Worm (Caenorhabditis elegans) whole organism, L4 larva: Measurements from ENCODE around the gene egg-1.
A peak's percentile ranks its signal among the peaks of the same experiment; 100 is the strongest.

Experiments used
- F10B5.3 ChIP-seq: sonication (generic microtip); optimal IDR thresholded peaks from 2 replicates; lab custom pipeline; 2016; ENCODE audit warnings: mild to moderate bottlenecking, missing genetic modification characterization, missing compliant biosample characterization
- F26F4.8 ChIP-seq: fragments of 200-800 bp; sonication (Bioruptor generic); conservative IDR thresholded peaks from 2 replicates; pipeline ENCODE4 v1.3.6; 2022; ENCODE audit warnings: missing genetic modification characterization, missing compliant biosample characterization
- F44E2.7 ChIP-seq: fragments of 200-800 bp; sonication (Bioruptor generic); IDR thresholded peaks from 2 replicates; pipeline ENCODE4 v2.1.2; 2022; ENCODE audit warnings: missing genetic modification characterization, missing compliant biosample characterization
- R02D3.7 ChIP-seq: fragments of 150-350 bp; sonication (generic microtip); optimal IDR thresholded peaks from 3 replicates; lab custom pipeline; 2014; ENCODE audit warnings: missing biosample characterization, missing genetic modification characterization
- T26A8.4 ChIP-seq: fragments of 200-800 bp; sonication (Bioruptor generic); IDR thresholded peaks from 2 replicates; pipeline ENCODE4 v1.3.6; 2022; ENCODE audit warnings: missing genetic modification characterization, missing compliant biosample characterization
- Y75B8A.6 ChIP-seq: fragments of 200-800 bp; sonication (Bioruptor generic); IDR thresholded peaks from 2 replicates; pipeline ENCODE4 v1.3.6; 2022; ENCODE audit warnings: missing genetic modification reagents, missing genetic modification characterization, missing compliant biosample characterization
- ZK337.2 ChIP-seq: fragments of 200-800 bp; sonication (Bioruptor generic); IDR thresholded peaks from 2 replicates; pipeline ENCODE4 v1.3.6; 2022; ENCODE audit warnings: missing genetic modification reagents, missing genetic modification characterization, missing compliant biosample characterization
- aha-1 ChIP-seq: fragments of 150-350 bp; peaks from one replicate; lab custom pipeline; 2014; ENCODE audit warnings: missing biosample characterization, missing genetic modification characterization
- aly-2 ChIP-seq: sonication (generic microtip); optimal IDR thresholded peaks from 2 replicates; lab custom pipeline; 2018; ENCODE audit warnings: missing biosample characterization, missing genetic modification characterization
- ama-1 ChIP-seq: fragments of 150-350 bp; optimal IDR thresholded peaks from 2 replicates; lab custom pipeline; 2014; ENCODE audit warnings: inconsistent platforms, mixed read lengths
- attf-4 ChIP-seq: sonication (generic microtip); optimal IDR thresholded peaks from 3 replicates; lab custom pipeline; 2017; ENCODE audit warnings: missing biosample characterization, missing genetic modification characterization
- ceh-28 ChIP-seq: fragments of 150-350 bp; optimal IDR thresholded peaks from 2 replicates; lab custom pipeline; 2014; ENCODE audit warnings: missing biosample characterization, missing genetic modification reagents, missing genetic modification characterization
- ceh-32 ChIP-seq: sonication (generic microtip); optimal IDR thresholded peaks from 2 replicates; lab custom pipeline; 2016; ENCODE audit warnings: mild to moderate bottlenecking, missing genetic modification characterization, missing compliant biosample characterization; ENCODE audit not compliant: poor library complexity
- ces-1 ChIP-seq: fragments of 150-350 bp; sonication (generic microtip); optimal IDR thresholded peaks from 4 replicates; lab custom pipeline; 2014; ENCODE audit warnings: missing biosample characterization, missing genetic modification reagents, missing genetic modification characterization
- ctbp-1 ChIP-seq: fragments of 200-800 bp; sonication (Bioruptor generic); IDR thresholded peaks from 2 replicates; pipeline ENCODE4 v1.3.6; 2022; ENCODE audit warnings: missing genetic modification reagents, missing genetic modification characterization, missing compliant biosample characterization
- daf-12 ChIP-seq: fragments of 150-350 bp; optimal IDR thresholded peaks from 2 replicates; lab custom pipeline; 2014; ENCODE audit warnings: missing biosample characterization, missing genetic modification reagents, missing genetic modification characterization
- dmd-6 ChIP-seq: fragments of 200-800 bp; sonication (Bioruptor generic); IDR thresholded peaks from 2 replicates; pipeline ENCODE4 v1.3.6; 2022; ENCODE audit warnings: missing genetic modification reagents, missing genetic modification characterization, missing compliant biosample characterization
- dmd-8 ChIP-seq: fragments of 200-800 bp; sonication (Bioruptor generic); IDR thresholded peaks from 2 replicates; pipeline ENCODE4 v1.3.6; 2022; ENCODE audit warnings: missing genetic modification characterization, missing compliant biosample characterization
- duxl-1 ChIP-seq: sonication (generic microtip); optimal IDR thresholded peaks from 2 replicates; lab custom pipeline; 2016; ENCODE audit warnings: mild to moderate bottlenecking, missing genetic modification characterization, moderate library complexity, missing compliant biosample characterization; ENCODE audit not compliant: poor library complexity
- dve-1 ChIP-seq: sonication (generic microtip); optimal IDR thresholded peaks from 2 replicates; lab custom pipeline; 2017; ENCODE audit warnings: antibody characterized with exemption, mild to moderate bottlenecking, missing genetic modification characterization, missing compliant biosample characterization; ENCODE audit not compliant: insufficient read depth
- fos-1 ChIP-seq: fragments of 150-350 bp; optimal IDR thresholded peaks from 2 replicates; lab custom pipeline; 2014; ENCODE audit warnings: missing biosample characterization, missing genetic modification characterization
- hlh-30 ChIP-seq: sonication (generic microtip); optimal IDR thresholded peaks from 2 replicates; lab custom pipeline; 2017; ENCODE audit warnings: antibody characterized with exemption, mild to moderate bottlenecking, missing genetic modification characterization, missing compliant biosample characterization; ENCODE audit not compliant: insufficient read depth
- hmg-1.1 ChIP-seq: fragments of 200-800 bp; sonication (Bioruptor generic); IDR thresholded peaks from 2 replicates; pipeline ENCODE4 v1.3.6; 2022; ENCODE audit warnings: missing genetic modification reagents, missing genetic modification characterization, missing compliant biosample characterization
- jun-1 ChIP-seq: fragments of 150-350 bp; optimal IDR thresholded peaks from 2 replicates; lab custom pipeline; 2014; ENCODE audit warnings: missing biosample characterization, missing genetic modification reagents, missing genetic modification characterization
- lin-29 ChIP-seq: fragments of 200-800 bp; sonication (Bioruptor generic); IDR thresholded peaks from 2 replicates; pipeline ENCODE4 v1.3.6; 2022; ENCODE audit warnings: missing genetic modification reagents, missing genetic modification characterization, missing compliant biosample characterization
- lin-38 ChIP-seq: fragments of 200-800 bp; sonication (Bioruptor generic); IDR thresholded peaks from 2 replicates; pipeline ENCODE4 v1.3.6; 2022; ENCODE audit warnings: missing genetic modification reagents, missing genetic modification characterization, missing compliant biosample characterization
- lin-39 ChIP-seq: fragments of 150-350 bp; optimal IDR thresholded peaks from 2 replicates; lab custom pipeline; 2014; ENCODE audit warnings: missing biosample characterization, missing genetic modification reagents, missing genetic modification characterization
- madf-9 ChIP-seq: fragments of 200-800 bp; sonication (Bioruptor generic); conservative IDR thresholded peaks from 2 replicates; pipeline ENCODE4 v1.3.6; 2022; ENCODE audit warnings: missing genetic modification reagents, missing genetic modification characterization, missing compliant biosample characterization
- mep-1 ChIP-seq: fragments of 150-350 bp; sonication (generic microtip); optimal IDR thresholded peaks from 3 replicates; lab custom pipeline; 2014; ENCODE audit warnings: missing biosample characterization, missing genetic modification characterization
- mxl-2 ChIP-seq: fragments of 200-800 bp; sonication (Bioruptor generic); conservative IDR thresholded peaks from 2 replicates; pipeline ENCODE4 v1.3.6; 2022; ENCODE audit warnings: missing genetic modification reagents, missing genetic modification characterization, missing compliant biosample characterization
- mxl-3 ChIP-seq: fragments of 200-800 bp; sonication (Bioruptor generic); optimal IDR thresholded peaks from 2 replicates; lab custom pipeline; 2018; ENCODE audit warnings: mild to moderate bottlenecking, missing genetic modification characterization, missing compliant biosample characterization
- nhr-102 ChIP-seq: sonication (generic microtip); optimal IDR thresholded peaks from 2 replicates; lab custom pipeline; 2016; ENCODE audit warnings: mild to moderate bottlenecking, missing genetic modification characterization, moderate library complexity, missing compliant biosample characterization
- nhr-237 ChIP-seq: sonication (generic microtip); optimal IDR thresholded peaks from 2 replicates; lab custom pipeline; 2017; ENCODE audit warnings: missing biosample characterization, missing genetic modification characterization
- nhr-48 ChIP-seq: sonication (generic microtip); optimal IDR thresholded peaks from 2 replicates; lab custom pipeline; 2016; ENCODE audit warnings: mild to moderate bottlenecking, missing genetic modification characterization, missing compliant biosample characterization
- nhr-77 ChIP-seq: fragments of 150-350 bp; optimal IDR thresholded peaks from 2 replicates; lab custom pipeline; 2014; ENCODE audit warnings: missing biosample characterization, missing genetic modification characterization
- pha-4 ChIP-seq, 2 experiments: fragments of 150-350 bp in 1 of 2; fragments of 200-800 bp in 1 of 2; sonication (Bioruptor generic) in 1 of 2; IDR thresholded peaks in 1 of 2; optimal IDR thresholded peaks in 1 of 2; 2 replicates each; pipeline versions ENCODE4 v1.3.6 to Lab custom; 2014 to 2022; ENCODE audit warnings: missing genetic modification characterization in 2 of 2, missing genetic modification reagents in 2 of 2, missing biosample characterization in 1 of 2, missing compliant biosample characterization in 1 of 2
- rbr-2 ChIP-seq: sonication (generic microtip); optimal IDR thresholded peaks from 2 replicates; lab custom pipeline; 2016; ENCODE audit warnings: missing genotype, missing genetic modification characterization, missing compliant biosample characterization
- set-16 ChIP-seq: fragments of 200-800 bp; sonication (Bioruptor generic); IDR thresholded peaks from 2 replicates; pipeline ENCODE4 v1.3.6; 2022; ENCODE audit warnings: missing genetic modification reagents, missing genetic modification characterization, missing compliant biosample characterization
- snpc-1.2 ChIP-seq: fragments of 200-800 bp; sonication (Bioruptor generic); IDR thresholded peaks from 2 replicates; pipeline ENCODE4 v1.3.6; 2022; ENCODE audit warnings: missing genetic modification reagents, missing genetic modification characterization, missing compliant biosample characterization
- snpc-4 ChIP-seq: fragments of 150-350 bp; optimal IDR thresholded peaks from 2 replicates; lab custom pipeline; 2014; ENCODE audit warnings: missing biosample characterization, missing genetic modification characterization
- tra-1 ChIP-seq: fragments of 200-800 bp; sonication (Bioruptor generic); IDR thresholded peaks from 2 replicates; pipeline ENCODE4 v1.3.6; 2022; ENCODE audit warnings: missing genetic modification reagents, missing genetic modification characterization, missing compliant biosample characterization
- unc-39 ChIP-seq: sonication (generic microtip); optimal IDR thresholded peaks from 2 replicates; lab custom pipeline; 2017; ENCODE audit warnings: missing biosample characterization, missing genetic modification characterization
- unc-62 ChIP-seq, 3 experiments: fragments of 150-350 bp in 1 of 3; sonication (generic microtip); optimal IDR thresholded peaks in 2 of 3; peaks in 1 of 3; 1 replicate in 1 of 3; 2 replicates in 2 of 3; lab custom pipeline; 2014 to 2017; ENCODE audit warnings: missing biosample characterization in 3 of 3, missing genetic modification characterization in 3 of 3, missing genetic modification reagents in 3 of 3, missing genotype in 1 of 3
- zag-1 ChIP-seq: fragments of 150-350 bp; optimal IDR thresholded peaks from 2 replicates; lab custom pipeline; 2014; ENCODE audit warnings: missing biosample characterization, missing genetic modification characterization
- zfp-3 ChIP-seq: fragments of 200-800 bp; sonication (Bioruptor generic); conservative IDR thresholded peaks from 2 replicates; pipeline ENCODE4 v1.3.6; 2022; ENCODE audit warnings: missing genetic modification reagents, missing genetic modification characterization, missing compliant biosample characterization
- ztf-11 ChIP-seq: fragments of 150-350 bp; optimal IDR thresholded peaks from 2 replicates; lab custom pipeline; 2014; ENCODE audit warnings: missing biosample characterization, missing genetic modification characterization
- ztf-7 ChIP-seq: fragments of 150-350 bp; optimal IDR thresholded peaks from 2 replicates; lab custom pipeline; 2014; ENCODE audit warnings: missing biosample characterization, missing genetic modification characterization

The egg-1 gene

DNA sequence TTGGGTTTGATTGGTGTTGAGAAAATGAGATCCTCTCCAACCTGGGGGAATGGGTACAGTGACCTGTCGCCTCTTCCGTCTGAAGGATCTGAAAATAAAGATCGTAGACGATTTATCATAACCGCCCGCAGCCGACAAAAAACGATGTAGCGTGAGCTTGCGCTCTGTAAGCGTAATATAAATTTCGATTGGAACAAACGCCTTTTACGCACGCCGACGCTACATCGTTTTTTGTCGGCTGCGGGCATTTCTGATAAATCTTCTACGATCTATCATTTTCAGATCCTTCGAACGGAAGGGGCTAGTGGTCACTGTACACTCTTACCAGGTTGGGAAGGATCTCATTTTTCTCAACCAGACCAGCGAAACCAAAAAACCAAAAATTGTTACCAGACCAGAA is 20.4 kb downstream of the egg-1 start:
- TF ChIP-seq mxl-2 (GFP tag; lab: Robert Waterston, UW): no peak
- peak; percentile 63 for TF ChIP-seq aha-1
- TF ChIP-seq, all 104 proteins: peak for 1

DNA sequence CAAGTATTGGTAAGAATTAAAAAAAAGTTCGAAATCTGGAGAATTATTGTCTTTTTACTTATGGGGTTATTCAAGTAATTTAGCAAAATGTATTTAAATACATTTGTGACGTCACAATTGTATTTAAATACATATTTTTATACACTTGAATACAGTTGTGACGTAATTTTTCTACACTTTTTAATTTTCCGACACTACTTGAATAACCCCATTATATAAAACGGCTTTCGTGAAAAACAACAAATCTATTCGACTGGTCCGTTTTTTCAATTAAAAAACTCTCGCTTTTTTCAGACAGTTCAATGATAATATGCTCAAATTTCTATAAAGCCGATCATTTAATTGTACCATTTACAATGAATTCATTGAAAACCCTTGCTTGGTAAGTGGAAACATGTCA is 22.5 kb downstream of the egg-1 start:
- TF ChIP-seq ctbp-1 (GFP tag; lab: Robert Waterston, UW) (no peak), lin-38 (GFP tag; lab: Robert Waterston, UW) (no peak), nhr-237 (tag; lab: Kevin White, UChicago) (no peak), nhr-48 (tag; lab: Kevin White, UChicago) (no peak), daf-12 (tag; lab: Kevin White, UChicago) (no peak), ces-1 (GFP tag; lab: Kevin White, UChicago) (no peak), dmd-6 (GFP tag; lab: Robert Waterston, UW) (no peak), Y75B8A.6 (GFP tag; lab: Robert Waterston, UW) (no peak), dmd-8 (GFP tag; lab: Robert Waterston, UW) (no peak), aly-2 (no peak), unc-39 (tag; lab: Kevin White, UChicago) (no peak)
- TF ChIP-seq, all 104 proteins: peak for 0

DNA sequence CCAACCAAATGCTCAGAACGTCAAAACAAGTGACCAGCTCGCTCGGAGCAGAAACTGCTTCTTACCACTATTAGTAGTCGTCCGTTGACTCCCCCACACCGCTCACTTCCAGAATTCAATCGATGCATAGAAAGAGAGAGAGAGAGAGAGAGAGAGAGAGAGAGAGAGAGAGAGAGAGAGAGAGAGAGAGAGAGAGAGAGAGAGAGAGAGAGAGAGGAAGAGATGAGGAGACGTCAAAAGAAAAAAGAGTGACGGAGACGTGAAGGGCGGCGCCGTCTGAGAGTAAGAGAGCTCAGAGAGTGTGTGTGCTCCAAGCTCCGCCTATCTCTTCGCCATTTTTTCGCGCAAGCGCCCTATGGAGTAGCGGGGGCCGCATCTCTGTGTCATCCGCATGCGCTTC is 27.2 kb downstream of the egg-1 start, which contains the start of gene ida-1:
TSS of gene ida-1 (plus strand) at position 336 of the 400 bp plus-strand sequence.
- TF ChIP-seq attf-4 (tag; lab: Kevin White, UChicago): no peak
- TF ChIP-seq nhr-102 (tag; lab: Kevin White, UChicago): no peak
- TF ChIP-seq pha-4 (GFP tag; IDR thresholded peaks at IDR 0.05; lab: Robert Waterston, UW): peak; percentile 55; the same call in 1 of the 2 replicates
- TF ChIP-seq pha-4 (tag; optimal IDR thresholded peaks at IDR 0.05; lab: Kevin White, UChicago): no peak
- TF ChIP-seq rbr-2: no peak
- TF ChIP-seq ztf-11 (tag; lab: Kevin White, UChicago): no peak
- no peak for TF ChIP-seq F26F4.8 (GFP tag; lab: Robert Waterston, UW)
- no peak for TF ChIP-seq ama-1 (lab: Kevin White, UChicago)
- TF ChIP-seq jun-1 (tag; lab: Kevin White, UChicago): no peak
- TF ChIP-seq dve-1 (tag; lab: Kevin White, UChicago): no peak
- no peak for TF ChIP-seq mxl-2 (GFP tag; lab: Robert Waterston, UW)
- TF ChIP-seq lin-39 (tag; lab: Kevin White, UChicago): no peak
- TF ChIP-seq dmd-6 (GFP tag; lab: Robert Waterston, UW): 0 out of 2 replicates have a peak, but pooled peaks have one; percentile 7
- no peak for TF ChIP-seq lin-29
- TF ChIP-seq tra-1 (GFP tag; lab: Robert Waterston, UW): no peak
- peak; percentile 15 for TF ChIP-seq hlh-30 (tag; lab: Kevin White, UChicago)
- no peak for TF ChIP-seq zag-1 (tag; lab: Kevin White, UChicago)
- TF ChIP-seq madf-9 (GFP tag; lab: Robert Waterston, UW): no peak
- TF ChIP-seq aha-1: peak; percentile 32
- no peak for TF ChIP-seq F44E2.7
- TF ChIP-seq F10B5.3: no peak
- TF ChIP-seq zfp-3 (GFP tag; lab: Robert Waterston, UW): no peak
- TF ChIP-seq duxl-1 (tag; lab: Kevin White, UChicago): no peak
- no peak for TF ChIP-seq ceh-32
- TF ChIP-seq nhr-77 (tag; lab: Kevin White, UChicago): no peak
- TF ChIP-seq snpc-4 (tag; lab: Kevin White, UChicago): no peak
- TF ChIP-seq R02D3.7 (tag; lab: Kevin White, UChicago): no peak
- TF ChIP-seq Y75B8A.6 (GFP tag; lab: Robert Waterston, UW): no peak
- no peak for TF ChIP-seq ztf-7
- TF ChIP-seq ZK337.2: no peak
- TF ChIP-seq T26A8.4: no peak
- TF ChIP-seq mep-1 (tag; lab: Kevin White, UChicago): peak; percentile 36
- TF ChIP-seq set-16 (GFP tag; lab: Robert Waterston, UW): peak; percentile 90
- TF ChIP-seq snpc-1.2 (GFP tag; lab: Robert Waterston, UW): no peak
- TF ChIP-seq fos-1 (tag; lab: Kevin White, UChicago): no peak
- peak in 1 of 2 experiments; percentile 95 for TF ChIP-seq unc-62 (GFP tag; optimal IDR thresholded peaks at IDR 0.05 in 1 of 2; lab: Kevin White, UChicago)
- TF ChIP-seq unc-62 (tag; optimal IDR thresholded peaks at IDR 0.05; lab: Kevin White, UChicago): no peak
- peak; percentile 47 for TF ChIP-seq hmg-1.1 (GFP tag; lab: Robert Waterston, UW)
- no peak for TF ChIP-seq ceh-28 (tag; lab: Kevin White, UChicago)
- no peak for TF ChIP-seq mxl-3 (GFP tag; lab: Kevin White, UChicago)
